Worm (Caenorhabditis elegans) whole organism, early embryonic: ENCODE results near the gene str-6.

Experiments
- B0310.2 ChIP-seq: sonication (generic microtip); optimal IDR thresholded peaks from 2 replicates; lab custom pipeline; 2016; ENCODE audit warnings: mild to moderate bottlenecking, missing genetic modification characterization, missing compliant biosample characterization
- F13C5.2 ChIP-seq: sonication (generic microtip); optimal IDR thresholded peaks from 2 replicates; lab custom pipeline; 2017; ENCODE audit warnings: mild to moderate bottlenecking, missing genetic modification characterization, inconsistent platforms, missing compliant biosample characterization
- aly-1 ChIP-seq: sonication (generic microtip); optimal IDR thresholded peaks from 2 replicates; lab custom pipeline; 2016; ENCODE audit warnings: missing genetic modification characterization, missing compliant biosample characterization
- ama-1 ChIP-seq: fragments of 150-350 bp; optimal IDR thresholded peaks from 2 replicates; lab custom pipeline; 2014
- ceh-13 ChIP-seq: fragments of 200-800 bp; sonication (Bioruptor generic); optimal IDR thresholded peaks from 2 replicates; lab custom pipeline; 2018; ENCODE audit warnings: mild to moderate bottlenecking, missing genetic modification characterization, missing compliant biosample characterization
- ceh-36 ChIP-seq: sonication (generic microtip); optimal IDR thresholded peaks from 2 replicates; lab custom pipeline; 2016; ENCODE audit warnings: missing genetic modification characterization, inconsistent platforms, missing compliant biosample characterization
- ets-7 ChIP-seq: sonication (generic microtip); optimal IDR thresholded peaks from 2 replicates; lab custom pipeline; 2016; ENCODE audit warnings: missing genotype, missing genetic modification characterization, missing compliant biosample characterization
- flt-1 ChIP-seq: fragments of 200-800 bp; sonication (Bioruptor generic); IDR thresholded peaks from 2 replicates; pipeline ENCODE4 v1.3.6; 2022; ENCODE audit warnings: missing genetic modification characterization, missing compliant biosample characterization
- hmbx-1 ChIP-seq: sonication (generic microtip); optimal IDR thresholded peaks from 2 replicates; lab custom pipeline; 2016; ENCODE audit warnings: mild to moderate bottlenecking, missing genetic modification characterization, missing compliant biosample characterization
- hmg-4 ChIP-seq: fragments of 200-800 bp; sonication (Bioruptor generic); optimal IDR thresholded peaks from 2 replicates; lab custom pipeline; 2018; ENCODE audit warnings: mild to moderate bottlenecking, missing genetic modification characterization, missing compliant biosample characterization
- hnd-1 ChIP-seq: sonication (generic microtip); optimal IDR thresholded peaks from 2 replicates; lab custom pipeline; 2016; ENCODE audit warnings: missing genetic modification characterization, missing compliant biosample characterization
- pes-1 ChIP-seq: fragments of 200-800 bp; sonication (Bioruptor generic); IDR thresholded peaks from 2 replicates; pipeline ENCODE4 v1.3.6; 2022; ENCODE audit warnings: missing genetic modification reagents, missing genetic modification characterization, missing compliant biosample characterization
- scrt-1 ChIP-seq: fragments of 200-800 bp; sonication (Bioruptor generic); IDR thresholded peaks from 2 replicates; pipeline ENCODE4 v1.3.6; 2022; ENCODE audit warnings: missing genetic modification characterization, missing compliant biosample characterization
- sea-1 ChIP-seq: fragments of 200-800 bp; sonication (Bioruptor generic); conservative IDR thresholded peaks from 2 replicates; pipeline ENCODE4 v1.3.6; 2022; ENCODE audit warnings: missing genetic modification characterization, missing compliant biosample characterization
- tbx-11 ChIP-seq: fragments of 200-800 bp; sonication (Bioruptor generic); IDR thresholded peaks from 2 replicates; pipeline ENCODE4 v1.3.6; 2022; ENCODE audit warnings: missing genetic modification characterization, missing compliant biosample characterization
- tbx-37 ChIP-seq: fragments of 200-800 bp; sonication (Bioruptor generic); conservative IDR thresholded peaks from 2 replicates; pipeline ENCODE4 v1.3.6; 2022; ENCODE audit warnings: missing genetic modification reagents, missing genetic modification characterization, missing compliant biosample characterization
- tra-4 ChIP-seq: sonication (generic microtip); optimal IDR thresholded peaks from 2 replicates; lab custom pipeline; 2017; ENCODE audit warnings: missing genetic modification characterization, missing compliant biosample characterization

The str-6 gene

ce11 chrV:15721431-15721830 lies 28.6 kb downstream of the str-6 start:
- TF ChIP-seq ets-7 (tag; lab: Kevin White, UChicago) (no peak), hmbx-1 (tag; lab: Kevin White, UChicago) (no peak), B0310.2 (tag; lab: Kevin White, UChicago) (no peak), aly-1 (no peak), tra-4 (tag; lab: Kevin White, UChicago) (no peak), scrt-1 (GFP tag; lab: Robert Waterston, UW) (no peak), flt-1 (GFP tag; lab: Robert Waterston, UW) (no peak), pes-1 (no peak)

- no peak for TF ChIP-seq hnd-1 (tag; lab: Kevin White, UChicago)
- TF ChIP-seq flt-1 (GFP tag; lab: Robert Waterston, UW) = no peak
- TF ChIP-seq F13C5.2 (tag; lab: Kevin White, UChicago) = no peak
- TF ChIP-seq sea-1 (GFP tag; lab: Robert Waterston, UW) = no peak
- TF ChIP-seq ceh-36 (tag; lab: Kevin White, UChicago) = no peak
- TF ChIP-seq ama-1 (lab: Kevin White, UChicago) = no peak
- no peak for TF ChIP-seq tbx-37 (GFP tag; lab: Robert Waterston, UW)
- no peak for TF ChIP-seq hmbx-1 (tag; lab: Kevin White, UChicago)
- no peak for TF ChIP-seq pes-1
- no peak for TF ChIP-seq ets-7 (tag; lab: Kevin White, UChicago)
- no peak for TF ChIP-seq scrt-1 (GFP tag; lab: Robert Waterston, UW)
- no peak for TF ChIP-seq tbx-11 (GFP tag; lab: Robert Waterston, UW)
- no peak for TF ChIP-seq hmg-4 (GFP tag; lab: Kevin White, UChicago)
- no peak for TF ChIP-seq tra-4 (tag; lab: Kevin White, UChicago)
- TF ChIP-seq aly-1 = no peak
- no peak for TF ChIP-seq ceh-13 (GFP tag; lab: Kevin White, UChicago)
Observed at ce11 chrV:15719570-15719969, 30.5 kb downstream of the str-6 start, which contains the start of gene Y6E2A.7. Y6E2A.7 (plus strand) TSS chrV:15719870.

DNA sequence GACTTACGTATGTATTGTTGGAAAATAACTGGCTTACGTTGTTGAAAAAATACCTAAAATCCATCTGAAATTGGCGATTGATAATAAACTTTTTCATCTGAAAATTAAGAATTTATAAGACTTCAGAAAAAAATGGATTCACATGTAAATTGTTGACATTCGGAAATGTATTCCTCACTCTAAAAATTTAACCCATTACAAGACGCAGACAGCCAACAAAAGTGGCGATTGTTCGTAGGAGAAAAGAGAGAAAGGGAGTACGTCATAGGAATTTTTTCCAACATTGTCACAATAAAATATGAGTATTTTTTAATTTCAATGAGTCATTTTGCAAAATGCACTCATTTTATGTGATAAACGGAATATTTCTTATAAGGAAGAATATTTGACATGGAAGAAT lies 31.5 kb downstream of the str-6 start, which contains the start of gene Y6E2A.5:
Y6E2A.5 (minus strand) TSS at position 101 of the 400 bp plus-strand sequence.
- TF ChIP-seq F13C5.2 (tag; lab: Kevin White, UChicago) (no peak), ceh-13 (GFP tag; lab: Kevin White, UChicago) (no peak), flt-1 (GFP tag; lab: Robert Waterston, UW) (no peak), hnd-1 (tag; lab: Kevin White, UChicago) (no peak), ceh-36 (tag; lab: Kevin White, UChicago) (no peak), scrt-1 (GFP tag; lab: Robert Waterston, UW) (no peak), hmg-4 (GFP tag; lab: Kevin White, UChicago) (no peak)

DNA sequence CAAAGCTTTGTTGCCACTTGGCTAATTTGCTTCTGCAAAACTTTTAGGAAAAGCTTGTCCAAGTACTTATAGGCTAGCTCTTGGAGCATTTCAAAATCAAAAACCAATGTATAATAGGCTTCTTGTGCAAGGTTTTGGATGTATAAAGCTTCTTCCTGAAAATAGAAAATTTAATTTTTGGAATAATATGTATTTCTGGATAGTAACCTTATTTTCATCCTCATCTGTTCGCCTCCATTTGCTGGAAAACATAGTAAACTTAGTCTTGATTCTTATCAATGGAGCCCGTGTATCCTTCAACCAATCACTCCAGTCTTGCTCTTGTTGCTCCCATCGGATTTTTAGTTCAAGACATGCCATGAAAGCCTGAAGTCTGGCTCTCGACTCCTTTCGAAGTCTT lies 33.4 kb downstream of the str-6 start, which contains the start of gene Y6E2A.4:
Y6E2A.4 (minus strand) TSS at position 101 of the 400 bp plus-strand sequence.
- no peak for TF ChIP-seq flt-1 (GFP tag; lab: Robert Waterston, UW)
- TF ChIP-seq aly-1 = no peak
- TF ChIP-seq ceh-13 (GFP tag; lab: Kevin White, UChicago) = no peak
- TF ChIP-seq tbx-37 (GFP tag; lab: Robert Waterston, UW) = no peak
- no peak for TF ChIP-seq ama-1 (lab: Kevin White, UChicago)
- no peak for TF ChIP-seq tbx-11 (GFP tag; lab: Robert Waterston, UW)
- TF ChIP-seq pes-1 = no peak
- no peak for TF ChIP-seq sea-1 (GFP tag; lab: Robert Waterston, UW)
- no peak for TF ChIP-seq F13C5.2 (tag; lab: Kevin White, UChicago)
- no peak for TF ChIP-seq ets-7 (tag; lab: Kevin White, UChicago)
- TF ChIP-seq hnd-1 (tag; lab: Kevin White, UChicago) = no peak
- no peak for TF ChIP-seq B0310.2 (tag; lab: Kevin White, UChicago)
- TF ChIP-seq scrt-1 (GFP tag; lab: Robert Waterston, UW) = no peak
- no peak for TF ChIP-seq tra-4 (tag; lab: Kevin White, UChicago)
- TF ChIP-seq hmg-4 (GFP tag; lab: Kevin White, UChicago) = no peak
- TF ChIP-seq ceh-36 (tag; lab: Kevin White, UChicago) = no peak
- no peak for TF ChIP-seq hmbx-1 (tag; lab: Kevin White, UChicago)

DNA sequence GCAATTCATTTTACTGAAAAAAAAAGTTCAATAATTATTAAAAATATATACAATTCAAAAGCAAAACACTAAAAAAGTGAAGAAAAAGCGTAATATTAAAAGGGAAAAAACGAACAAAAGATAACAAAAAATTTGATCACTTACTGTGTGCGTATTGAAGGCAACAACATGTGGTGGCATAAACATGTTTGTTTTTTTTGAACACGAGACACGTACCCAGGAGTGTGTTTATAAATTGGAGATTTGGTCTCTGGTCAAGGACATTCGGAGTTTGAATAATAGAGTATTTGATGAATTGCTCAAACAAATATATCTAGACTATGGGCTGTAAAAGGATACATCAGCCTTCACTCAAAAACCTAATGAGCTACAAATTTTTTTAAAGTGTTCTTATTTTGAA lies 34.4 kb downstream of the str-6 start:
- no peak for TF ChIP-seq aly-1
- no peak for TF ChIP-seq hnd-1 (tag; lab: Kevin White, UChicago)
- TF ChIP-seq hmg-4 (GFP tag; lab: Kevin White, UChicago) = no peak
- no peak for TF ChIP-seq ceh-13 (GFP tag; lab: Kevin White, UChicago)
- TF ChIP-seq ceh-36 (tag; lab: Kevin White, UChicago) = no peak
- TF ChIP-seq tra-4 (tag; lab: Kevin White, UChicago) = no peak
- no peak for TF ChIP-seq tbx-37 (GFP tag; lab: Robert Waterston, UW)
- TF ChIP-seq B0310.2 (tag; lab: Kevin White, UChicago) = no peak

ce11 chrV:15712385-15712784 lies 37.6 kb downstream of the str-6 start:
- TF ChIP-seq tra-4 (tag; lab: Kevin White, UChicago) (no peak), B0310.2 (tag; lab: Kevin White, UChicago) (no peak), scrt-1 (GFP tag; lab: Robert Waterston, UW) (no peak), pes-1 (no peak), aly-1 (no peak), flt-1 (GFP tag; lab: Robert Waterston, UW) (no peak), hmbx-1 (tag; lab: Kevin White, UChicago) (no peak), ceh-13 (GFP tag; lab: Kevin White, UChicago) (no peak), hmg-4 (GFP tag; lab: Kevin White, UChicago) (no peak), F13C5.2 (tag; lab: Kevin White, UChicago) (no peak), hnd-1 (tag; lab: Kevin White, UChicago) (no peak), ama-1 (lab: Kevin White, UChicago) (no peak)

- TF ChIP-seq hmg-4 (GFP tag; lab: Kevin White, UChicago) (no peak), ceh-13 (GFP tag; lab: Kevin White, UChicago) (no peak), hmbx-1 (tag; lab: Kevin White, UChicago) (no peak), sea-1 (GFP tag; lab: Robert Waterston, UW) (no peak), ama-1 (lab: Kevin White, UChicago) (no peak), B0310.2 (tag; lab: Kevin White, UChicago) (no peak), aly-1 (no peak), F13C5.2 (tag; lab: Kevin White, UChicago) (no peak), hnd-1 (tag; lab: Kevin White, UChicago) (no peak), scrt-1 (GFP tag; lab: Robert Waterston, UW) (no peak), ceh-36 (tag; lab: Kevin White, UChicago) (no peak), flt-1 (GFP tag; lab: Robert Waterston, UW) (no peak), pes-1 (no peak)
Observed at ce11 chrV:15711898-15712297, 38.1 kb downstream of the str-6 start, which contains the start of gene str-101. str-101 (minus strand) TSS chrV:15711998.
